Worm (Caenorhabditis elegans) whole organism, L3 larva: Measurements from ENCODE around the gene ZK809.9.

ENCODE experiments used
- R02D3.7 ChIP-seq: fragments of 150-350 bp; optimal IDR thresholded peaks from 2 replicates; lab custom pipeline; 2014; ENCODE audit warnings: missing biosample characterization, missing genetic modification characterization
- ZK546.5 ChIP-seq: sonication (generic microtip); optimal IDR thresholded peaks from 2 replicates; lab custom pipeline; 2017; ENCODE audit warnings: missing biosample characterization, missing genetic modification characterization
- aly-2 ChIP-seq: fragments of 150-350 bp; optimal IDR thresholded peaks from 2 replicates; lab custom pipeline; 2014; ENCODE audit warnings: missing biosample characterization, missing genetic modification characterization
- ama-1 ChIP-seq: fragments of 150-350 bp; optimal IDR thresholded peaks from 2 replicates; lab custom pipeline; 2018
- ceh-28 ChIP-seq: fragments of 150-350 bp; optimal IDR thresholded peaks from 2 replicates; lab custom pipeline; 2014; ENCODE audit warnings: missing biosample characterization, missing genetic modification reagents, missing genetic modification characterization
- ceh-82 ChIP-seq: fragments of 150-350 bp; optimal IDR thresholded peaks from 2 replicates; lab custom pipeline; 2014; ENCODE audit warnings: missing biosample characterization, missing genetic modification characterization
- ceh-9 ChIP-seq: sonication (generic microtip); optimal IDR thresholded peaks from 2 replicates; lab custom pipeline; 2018; ENCODE audit warnings: missing biosample characterization, missing genetic modification characterization
- egl-27 ChIP-seq: sonication (generic microtip); optimal IDR thresholded peaks from 4 replicates; lab custom pipeline; 2017; ENCODE audit warnings: missing biosample characterization, missing genetic modification reagents, missing genetic modification characterization
- egl-5 ChIP-seq: fragments of 150-350 bp; optimal IDR thresholded peaks from 2 replicates; lab custom pipeline; 2017; ENCODE audit warnings: missing biosample characterization, missing genetic modification reagents, missing genetic modification characterization, inconsistent platforms
- elt-1 ChIP-seq: fragments of 150-350 bp; optimal IDR thresholded peaks from 2 replicates; lab custom pipeline; 2014; ENCODE audit warnings: missing biosample characterization, missing genetic modification characterization
- elt-2 ChIP-seq: sonication (generic microtip); optimal IDR thresholded peaks from 2 replicates; lab custom pipeline; 2016; ENCODE audit warnings: missing genetic modification reagents, mild to moderate bottlenecking, missing genetic modification characterization, missing compliant biosample characterization
- elt-3 ChIP-seq, 3 experiments: fragments of 150-350 bp in 1 of 3; sonication (generic microtip) in 2 of 3; optimal IDR thresholded peaks; 2 replicates in 2 of 3; 4 replicates in 1 of 3; lab custom pipeline; 2014 to 2017; ENCODE audit warnings: missing biosample characterization in 3 of 3, missing genetic modification characterization in 3 of 3
- eor-1 ChIP-seq, 2 experiments: fragments of 150-350 bp; optimal IDR thresholded peaks; 2 replicates each; lab custom pipeline; 2014 to 2018; ENCODE audit warnings: missing biosample characterization in 2 of 2, missing genetic modification characterization in 2 of 2
- fkh-10 ChIP-seq: sonication (generic microtip); optimal IDR thresholded peaks from 2 replicates; lab custom pipeline; 2017; ENCODE audit warnings: missing biosample characterization, missing genetic modification reagents, missing genetic modification characterization
- jun-1 ChIP-seq: fragments of 150-350 bp; optimal IDR thresholded peaks from 2 replicates; lab custom pipeline; 2014; ENCODE audit warnings: missing biosample characterization, missing genetic modification reagents, missing genetic modification characterization
- lin-39 ChIP-seq: fragments of 150-350 bp; optimal IDR thresholded peaks from 2 replicates; lab custom pipeline; 2018; ENCODE audit warnings: missing biosample characterization, missing genetic modification reagents, missing genetic modification characterization
- lsy-12 ChIP-seq: sonication (generic microtip); optimal IDR thresholded peaks from 2 replicates; lab custom pipeline; 2016; ENCODE audit warnings: mild to moderate bottlenecking, missing genetic modification characterization, missing compliant biosample characterization
- mml-1 ChIP-seq: fragments of 150-350 bp; sonication (generic microtip); optimal IDR thresholded peaks from 3 replicates; lab custom pipeline; 2014; ENCODE audit warnings: missing biosample characterization, missing genetic modification characterization
- nhr-12 ChIP-seq: fragments of 150-350 bp; optimal IDR thresholded peaks from 2 replicates; lab custom pipeline; 2014; ENCODE audit warnings: missing biosample characterization, missing genetic modification characterization
- nhr-23 ChIP-seq: fragments of 150-350 bp; optimal IDR thresholded peaks from 2 replicates; lab custom pipeline; 2014; ENCODE audit warnings: missing biosample characterization, missing genetic modification reagents, missing genetic modification characterization
- nhr-25 ChIP-seq: sonication (generic microtip); optimal IDR thresholded peaks from 2 replicates; lab custom pipeline; 2017; ENCODE audit warnings: missing biosample characterization, missing genetic modification characterization
- nhr-28 ChIP-seq: fragments of 150-350 bp; optimal IDR thresholded peaks from 2 replicates; lab custom pipeline; 2014; ENCODE audit warnings: missing biosample characterization, missing genetic modification characterization
- nhr-43 ChIP-seq: sonication (generic microtip); optimal IDR thresholded peaks from 2 replicates; lab custom pipeline; 2016; ENCODE audit warnings: mild to moderate bottlenecking, missing genetic modification characterization, missing compliant biosample characterization; ENCODE audit not compliant: poor library complexity, severe bottlenecking
- nhr-76 ChIP-seq: fragments of 150-350 bp; sonication (generic microtip); optimal IDR thresholded peaks from 5 replicates; lab custom pipeline; 2014; ENCODE audit warnings: missing biosample characterization, missing genetic modification characterization
- nhr-77 ChIP-seq: fragments of 150-350 bp; optimal IDR thresholded peaks from 2 replicates; lab custom pipeline; 2014; ENCODE audit warnings: missing biosample characterization, missing genetic modification characterization
- pqm-1 ChIP-seq: fragments of 150-350 bp; optimal IDR thresholded peaks from 2 replicates; lab custom pipeline; 2017; ENCODE audit warnings: missing biosample characterization, missing genetic modification characterization, inconsistent platforms
- sea-2 ChIP-seq: fragments of 150-350 bp; sonication (generic microtip); optimal IDR thresholded peaks from 4 replicates; lab custom pipeline; 2014; ENCODE audit warnings: missing biosample characterization, missing genetic modification reagents, missing genetic modification characterization
- skn-1 ChIP-seq: fragments of 150-350 bp; optimal IDR thresholded peaks from 2 replicates; lab custom pipeline; 2014; ENCODE audit warnings: missing biosample characterization, missing genetic modification characterization
- tbx-2 ChIP-seq: sonication (generic microtip); optimal IDR thresholded peaks from 2 replicates; lab custom pipeline; 2016; ENCODE audit warnings: mild to moderate bottlenecking, missing genetic modification characterization, missing compliant biosample characterization
- unc-39 ChIP-seq: sonication (generic microtip); optimal IDR thresholded peaks from 4 replicates; lab custom pipeline; 2017; ENCODE audit warnings: missing biosample characterization, missing genetic modification characterization
- zag-1 ChIP-seq: fragments of 150-350 bp; optimal IDR thresholded peaks from 2 replicates; lab custom pipeline; 2014; ENCODE audit warnings: missing biosample characterization, missing genetic modification characterization
- ztf-11 ChIP-seq: fragments of 150-350 bp; optimal IDR thresholded peaks from 2 replicates; lab custom pipeline; 2014; ENCODE audit warnings: missing biosample characterization, missing genetic modification characterization
- ztf-4 ChIP-seq: fragments of 150-350 bp; optimal IDR thresholded peaks from 2 replicates; lab custom pipeline; 2014; ENCODE audit warnings: missing biosample characterization, missing genetic modification characterization

The ZK809.9 gene

DNA sequence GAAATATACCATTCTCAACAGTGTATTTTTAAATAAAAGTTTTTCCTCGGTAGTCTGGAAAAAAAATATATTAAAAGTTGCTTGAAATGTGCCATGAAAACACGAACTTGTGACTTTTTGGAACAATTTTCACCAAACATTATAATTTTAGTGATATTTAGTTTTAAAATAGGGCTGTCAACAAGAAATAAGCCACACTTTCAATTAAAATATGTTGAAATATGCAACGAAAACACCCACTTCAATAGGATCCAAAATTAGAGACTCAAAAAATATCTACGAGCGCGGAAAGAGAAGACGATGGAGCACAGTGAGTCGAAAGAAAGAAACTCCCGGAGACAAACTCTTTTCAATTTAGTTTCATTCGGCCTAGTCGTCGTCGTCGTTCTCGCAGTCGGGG is 28.4 kb downstream of the ZK809.9 start, which contains the start of gene ZK792.12:
Gene ZK792.12, plus strand, starts transcription at position 301 of the 400 bp plus-strand sequence.
- no peak for TF ChIP-seq ama-1 (lab: Kevin White, UChicago)
- TF ChIP-seq nhr-77, result no peak
- TF ChIP-seq pqm-1 (tag; lab: Kevin White, UChicago), result no peak
- no peak for TF ChIP-seq ztf-4 (tag; lab: Kevin White, UChicago)
- no peak for TF ChIP-seq elt-3 (tag; optimal IDR thresholded peaks at IDR 0.05; lab: Kevin White, UChicago)
- TF ChIP-seq tbx-2 (tag; lab: Kevin White, UChicago), result no peak
- no peak for TF ChIP-seq aly-2 (tag; lab: Kevin White, UChicago)
- TF ChIP-seq lsy-12, result no peak
- TF ChIP-seq ceh-28 (tag; lab: Kevin White, UChicago), result no peak
- TF ChIP-seq elt-2 (tag; lab: Kevin White, UChicago), result no peak
- TF ChIP-seq nhr-76, result no peak
- no peak for TF ChIP-seq nhr-12 (tag; lab: Kevin White, UChicago)
- TF ChIP-seq nhr-28 (tag; lab: Kevin White, UChicago), result no peak
- TF ChIP-seq ZK546.5, result no peak
- TF ChIP-seq ztf-11 (tag; lab: Kevin White, UChicago), result no peak
- TF ChIP-seq, all 47 proteins: peak for 0

DNA sequence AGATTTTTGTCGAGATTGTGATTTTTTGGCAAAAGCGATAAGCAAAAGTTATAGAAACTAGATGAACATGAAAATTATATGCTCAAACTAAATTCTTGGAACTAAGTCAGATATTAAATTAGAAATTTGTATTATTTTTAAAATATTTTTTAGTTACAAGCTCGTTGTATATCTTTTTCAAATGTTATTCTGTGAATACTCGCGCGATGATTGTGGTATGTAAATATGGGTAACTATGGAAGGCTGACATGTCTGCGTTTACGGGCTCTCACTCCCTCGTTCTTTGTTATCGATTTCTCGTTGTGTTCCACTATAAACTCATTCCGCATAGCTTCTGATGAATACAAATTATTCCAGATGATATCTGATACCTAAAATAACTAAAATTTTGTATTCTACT is 29.0 kb downstream of the ZK809.9 start, which contains the start of gene ZK792.7:
Gene ZK792.7, plus strand, starts transcription at position 301 of the 400 bp plus-strand sequence.
- TF ChIP-seq jun-1 (tag; lab: Kevin White, UChicago), result no peak
- no peak for TF ChIP-seq elt-1 (tag; lab: Kevin White, UChicago)
- no peak for TF ChIP-seq pqm-1 (tag; lab: Kevin White, UChicago)
- TF ChIP-seq lin-39 (tag; lab: Kevin White, UChicago), result no peak
- no peak for TF ChIP-seq nhr-43
- no peak for TF ChIP-seq ceh-82 (tag; lab: Kevin White, UChicago)
- no peak for TF ChIP-seq skn-1 (tag; lab: Kevin White, UChicago)
- no peak for TF ChIP-seq fkh-10 (GFP tag; lab: Kevin White, UChicago)
- no peak for TF ChIP-seq elt-2 (tag; lab: Kevin White, UChicago)
- TF ChIP-seq nhr-77, result no peak
- no peak for TF ChIP-seq R02D3.7 (tag; lab: Kevin White, UChicago)
- no peak for TF ChIP-seq unc-39 (tag; lab: Kevin White, UChicago)

DNA sequence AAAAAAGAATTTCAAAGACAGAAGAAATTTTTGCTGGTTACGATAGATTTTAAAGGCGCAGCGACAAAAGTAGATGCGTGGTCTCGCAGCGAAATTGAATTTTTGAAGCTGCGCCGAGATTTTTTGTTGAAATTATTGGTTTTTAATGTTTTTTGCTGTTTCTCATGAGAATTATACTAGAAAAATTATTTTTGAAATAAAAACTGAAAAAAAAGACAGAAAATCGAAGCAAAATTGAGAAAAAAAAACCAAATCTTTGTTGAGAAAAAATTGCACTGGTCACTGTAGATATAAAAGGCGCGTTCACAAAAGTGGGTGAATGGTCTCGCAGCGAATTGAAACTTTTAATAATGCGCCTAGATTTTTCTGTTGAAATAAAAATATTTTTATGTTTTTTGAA is 30.5 kb downstream of the ZK809.9 start:
- TF ChIP-seq ceh-9, result no peak
- peak; percentile 6 for TF ChIP-seq nhr-23 (tag; lab: Kevin White, UChicago)
- TF ChIP-seq nhr-12 (tag; lab: Kevin White, UChicago), result no peak

DNA sequence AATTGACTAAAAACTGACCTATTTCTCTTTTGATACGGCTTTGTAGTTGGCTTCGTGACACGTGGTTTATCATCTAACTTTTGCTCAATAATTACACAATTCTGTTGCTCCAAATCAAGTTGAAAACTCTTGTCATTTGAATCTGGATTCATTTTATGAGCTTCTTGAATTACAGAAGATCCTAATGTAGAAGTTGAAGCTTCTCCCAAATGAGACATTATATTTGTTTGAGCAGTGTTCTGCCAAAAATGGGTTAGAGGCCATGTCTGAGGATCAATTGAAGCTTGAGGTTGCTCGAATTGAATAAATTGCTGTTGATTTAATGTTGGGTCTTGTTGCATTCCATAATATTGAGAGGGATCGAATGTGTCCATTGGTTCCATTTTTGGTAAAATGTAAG is 32.4 kb downstream of the ZK809.9 start:
- no peak for TF ChIP-seq sea-2 (GFP tag; lab: Kevin White, UChicago)
- TF ChIP-seq elt-2 (tag; lab: Kevin White, UChicago), result no peak
- TF ChIP-seq mml-1, result no peak
- TF ChIP-seq ama-1 (lab: Kevin White, UChicago), result no peak

DNA sequence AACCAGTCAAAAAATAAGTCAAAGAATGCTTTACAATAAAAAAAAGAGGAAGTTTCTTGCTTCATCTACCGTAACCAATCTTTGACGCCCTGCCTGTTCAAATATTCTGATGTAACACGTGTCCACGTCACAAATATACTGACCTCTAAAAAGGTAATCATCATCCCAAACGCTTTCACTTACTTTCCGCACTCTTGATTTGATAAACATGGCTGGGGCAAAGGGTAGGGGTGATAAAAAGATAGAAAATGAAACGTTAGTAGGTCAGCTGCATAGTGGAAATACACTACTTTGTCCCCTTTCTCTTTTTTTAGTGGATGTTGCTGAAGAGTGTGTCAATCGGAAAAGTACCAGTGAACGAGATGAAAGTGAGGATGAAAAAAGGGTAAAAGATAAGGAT is 35.0 kb downstream of the ZK809.9 start:
- no peak for TF ChIP-seq egl-5 (tag; lab: Kevin White, UChicago)
- TF ChIP-seq nhr-77, result no peak
- TF ChIP-seq sea-2 (GFP tag; lab: Kevin White, UChicago), result no peak
- TF ChIP-seq elt-3 (tag; optimal IDR thresholded peaks at IDR 0.05; lab: Kevin White, UChicago), result peak in 1 of 3 experiments; percentile 75
- no peak for TF ChIP-seq lsy-12
- TF ChIP-seq pqm-1 (tag; lab: Kevin White, UChicago), result no peak
- TF ChIP-seq mml-1, result no peak
- peak; percentile 89 for TF ChIP-seq nhr-23 (tag; lab: Kevin White, UChicago)
- no peak for TF ChIP-seq egl-27 (tag; lab: Kevin White, UChicago)
- no peak for TF ChIP-seq zag-1
- peak; percentile 77 for TF ChIP-seq nhr-25 (tag; lab: Kevin White, UChicago)
- peak; percentile 50 for TF ChIP-seq nhr-43

DNA sequence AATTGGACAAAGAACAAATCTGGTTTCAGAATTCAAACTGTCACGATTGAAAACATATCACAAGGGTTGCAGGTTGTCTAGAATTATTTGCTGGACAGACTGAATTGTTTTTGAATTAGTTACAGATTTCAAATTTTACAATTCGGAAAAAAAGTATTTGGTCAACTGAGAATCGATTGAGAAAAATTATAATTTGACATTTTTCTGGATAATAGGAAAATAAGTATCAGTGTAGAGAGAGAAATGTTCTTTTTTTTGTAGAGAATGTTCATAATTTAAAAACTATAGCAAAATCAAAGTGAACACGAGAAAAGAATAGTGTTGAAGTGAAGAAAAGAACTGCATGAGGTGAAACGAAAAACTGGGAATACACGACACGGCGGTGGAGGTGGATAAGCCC is 35.6 kb downstream of the ZK809.9 start, which contains the start of gene dpy-20:
Gene dpy-20, minus strand, starts transcription at position 101 of the 400 bp plus-strand sequence.
- no peak for TF ChIP-seq eor-1 (tag; optimal IDR thresholded peaks at IDR 0.05; lab: Kevin White, UChicago)
- TF ChIP-seq nhr-25 (tag; lab: Kevin White, UChicago), result peak; percentile 24
